Worm (Caenorhabditis elegans): ENCODE data around the gene col-116.
"Not testable (repeated sequence)": the region's sequence is repeated elsewhere in the genome, so short reads cannot be mapped to it uniquely, and the experiment has no call there.

The col-116 gene

DNA sequence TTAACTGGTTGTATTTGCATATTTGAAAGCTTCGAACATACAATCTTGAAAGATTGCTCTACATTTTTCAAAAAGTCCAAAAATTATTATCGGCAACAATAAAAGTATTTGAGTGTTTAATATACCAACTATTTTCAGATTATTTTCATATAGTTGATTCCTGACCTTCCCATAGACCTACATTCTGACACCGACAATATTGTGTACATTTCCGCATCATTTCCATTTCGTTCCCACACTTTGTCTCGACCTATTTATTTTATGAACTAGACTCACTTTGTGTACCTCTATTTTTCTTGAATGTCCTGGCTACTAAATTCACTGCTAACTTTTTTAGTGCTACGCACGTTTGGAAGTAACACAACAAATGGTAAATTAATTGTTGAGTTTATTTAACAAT is 13.3 kb upstream of the col-116 start, which contains the start of gene lgc-5:
Gene lgc-5 (plus strand): TSS at position 301 of the 400 bp plus-strand sequence.
- no peak for TF ChIP-seq ceh-48 (tag; optimal IDR thresholded peaks at IDR 0.05)
- no peak for TF ChIP-seq nhr-232 (tag; optimal IDR thresholded peaks at IDR 0.05)
- TF ChIP-seq fkh-6 (tag; optimal IDR thresholded peaks at IDR 0.05): no peak
- no peak for TF ChIP-seq ref-2 (tag; optimal IDR thresholded peaks at IDR 0.05)
- TF ChIP-seq syd-9 (tag; optimal IDR thresholded peaks at IDR 0.05): no peak
- no peak for TF ChIP-seq ceh-14 (tag; optimal IDR thresholded peaks at IDR 0.05)

DNA sequence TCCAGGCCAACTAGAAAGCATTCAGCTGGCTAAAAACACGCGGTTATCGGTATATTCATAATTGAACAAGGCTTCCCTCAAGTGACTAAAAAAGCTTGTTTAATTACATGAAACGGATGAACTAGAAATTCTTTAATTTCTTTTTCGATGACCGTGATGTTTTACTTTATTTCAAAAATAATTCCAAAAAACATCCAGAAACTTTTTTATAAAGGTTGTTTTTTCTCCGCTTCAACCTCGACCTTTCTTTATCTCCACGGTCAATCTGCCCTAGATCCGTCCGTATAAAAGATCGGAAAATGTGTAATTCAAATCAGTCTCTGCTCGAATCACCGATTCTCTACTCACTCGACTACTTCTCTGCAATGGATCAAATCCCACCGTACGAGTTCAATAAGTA is 10.2 kb upstream of the col-116 start, which contains the start of gene F17E9.5:
Gene F17E9.5 (plus strand): TSS at position 301 of the 400 bp plus-strand sequence.
- TF ChIP-seq pat-9 (tag; optimal IDR thresholded peaks at IDR 0.05) (no peak), fax-1 (tag; optimal IDR thresholded peaks at IDR 0.05) (no peak), K02D7.2 (tag; optimal IDR thresholded peaks at IDR 0.05) (no peak), C08G9.2 (tag; optimal IDR thresholded peaks at IDR 0.05) (no peak), pag-3 (tag; optimal IDR thresholded peaks at IDR 0.05; ENCODE audit: borderline replicate concordance) (no peak)

DNA sequence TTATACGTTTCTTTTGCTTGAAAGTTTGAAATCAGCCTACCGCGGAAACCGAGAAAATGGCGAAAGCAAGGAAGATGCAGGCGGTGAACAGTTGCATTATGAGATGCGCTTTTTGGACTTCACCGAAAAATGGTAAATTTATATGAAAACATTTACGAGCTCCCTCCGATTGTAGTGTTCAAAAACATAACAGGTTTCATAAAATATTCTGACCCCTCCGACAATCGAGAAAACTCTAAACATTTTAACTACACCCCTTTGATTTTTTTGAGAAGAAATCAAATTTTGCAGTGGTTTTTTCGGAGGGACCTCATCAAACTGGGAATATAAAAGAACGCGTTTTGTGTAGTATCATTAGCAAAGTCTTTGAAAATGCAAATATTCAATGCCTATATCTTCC is 8.7 kb upstream of the col-116 start, which contains the start of the genes F17E9.18 and F17E9.15:
Gene F17E9.18 (minus strand): TSS at position 101 of the 400 bp plus-strand sequence.
Gene F17E9.15 (plus strand): TSS at position 368 of the 400 bp plus-strand sequence.
- TF ChIP-seq lin-11 (tag; optimal IDR thresholded peaks at IDR 0.05) (no peak), K09A11.1 (tag; optimal IDR thresholded peaks at IDR 0.05; ENCODE audit: insufficient read depth) (no peak), sox-2 (GFP tag; IDR thresholded peaks at IDR 0.05) (no peak), pha-2 (tag; optimal IDR thresholded peaks at IDR 0.05) (no peak), hlh-13 (GFP tag; optimal IDR thresholded peaks at IDR 0.05) (no peak), unc-3 (GFP tag; conservative IDR thresholded peaks at IDR 0.05) (no peak), unc-3 (tag; optimal IDR thresholded peaks at IDR 0.05) (no peak), pag-3 (tag; optimal IDR thresholded peaks at IDR 0.05; ENCODE audit: borderline replicate concordance) (no peak), unc-86 (tag; optimal IDR thresholded peaks at IDR 0.05) (no peak), ceh-9 (tag; optimal IDR thresholded peaks at IDR 0.05) (no peak), rnt-1 (tag; optimal IDR thresholded peaks at IDR 0.05) (no peak), gmeb-2 (tag; optimal IDR thresholded peaks at IDR 0.05) (no peak), ref-2 (tag; optimal IDR thresholded peaks at IDR 0.05) (no peak), ceh-22 (tag; optimal IDR thresholded peaks at IDR 0.05) (no peak)

DNA sequence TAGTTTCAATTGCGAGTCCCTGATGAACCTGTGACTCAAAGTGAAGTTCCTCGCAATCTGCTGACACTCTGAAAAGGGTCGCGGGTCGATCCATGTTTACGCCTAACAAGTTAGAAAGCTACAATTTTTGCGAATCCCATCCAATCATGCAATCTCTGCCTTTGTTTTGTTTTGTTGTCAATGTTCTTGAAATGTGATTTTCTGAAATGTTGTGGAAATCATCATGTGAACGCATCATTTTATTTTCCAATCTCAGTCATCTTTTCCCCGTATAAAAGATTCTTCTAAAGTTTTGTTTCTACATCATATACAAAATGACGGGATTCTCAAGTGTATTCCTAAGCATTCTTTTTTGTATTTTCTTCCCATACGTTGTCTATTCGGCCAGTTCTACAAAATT is 7.6 kb upstream of the col-116 start, which contains the start of gene F17E9.4:
Gene F17E9.4 (plus strand): TSS at position 301 of the 400 bp plus-strand sequence.
- TF ChIP-seq ttx-3 (tag; optimal IDR thresholded peaks at IDR 0.05): no peak
- TF ChIP-seq fkh-10 (GFP tag; optimal IDR thresholded peaks at IDR 0.05): no peak
- no peak for TF ChIP-seq lim-6 (tag; optimal IDR thresholded peaks at IDR 0.05)
- no peak for TF ChIP-seq elt-2 (tag; optimal IDR thresholded peaks at IDR 0.05)
- no peak for TF ChIP-seq syd-9 (tag; optimal IDR thresholded peaks at IDR 0.05)
- no peak for TF ChIP-seq ceh-18 (tag; optimal IDR thresholded peaks at IDR 0.05)
- TF ChIP-seq fax-1 (tag; optimal IDR thresholded peaks at IDR 0.05): no peak
- TF ChIP-seq F13H6.1 (tag; optimal IDR thresholded peaks at IDR 0.05): no peak
- TF ChIP-seq zip-5 (tag; optimal IDR thresholded peaks at IDR 0.05): no peak
- no peak for TF ChIP-seq unc-3 (GFP tag; conservative IDR thresholded peaks at IDR 0.05)
- TF ChIP-seq unc-3 (tag; optimal IDR thresholded peaks at IDR 0.05): no peak
- no peak for TF ChIP-seq odd-2 (tag; optimal IDR thresholded peaks at IDR 0.05)
- no peak for TF ChIP-seq eyg-1 (tag; optimal IDR thresholded peaks at IDR 0.05)
- no peak for TF ChIP-seq ceh-9 (tag; optimal IDR thresholded peaks at IDR 0.05)

DNA sequence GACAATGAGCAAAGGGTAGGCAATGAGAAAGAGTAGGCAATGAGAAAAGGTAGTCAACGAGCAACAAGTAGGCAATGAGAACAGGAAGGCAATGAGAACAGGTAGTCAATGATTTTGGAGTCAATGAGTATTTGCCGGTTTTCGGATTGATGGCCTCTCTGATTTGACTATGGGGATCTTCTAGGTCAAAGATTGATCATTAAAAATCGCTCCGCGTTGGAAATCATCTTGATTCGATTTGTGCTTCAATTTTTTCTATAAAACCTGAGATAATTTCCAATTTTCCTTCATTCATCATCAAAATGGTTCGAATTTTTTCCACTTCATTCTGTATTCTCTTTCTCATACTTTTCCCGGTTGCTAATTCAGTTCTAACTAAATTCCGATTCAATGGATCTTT is 3.7 kb upstream of the col-116 start, which contains the start of gene F17E9.16:
Gene F17E9.16 (plus strand): TSS at position 301 of the 400 bp plus-strand sequence.
- TF ChIP-seq hlh-6 (tag; optimal IDR thresholded peaks at IDR 0.05); ceh-45 (GFP tag; IDR thresholded peaks at IDR 0.05); pax-1 (tag; optimal IDR thresholded peaks at IDR 0.05): not testable (repeated sequence)
